Worm (Caenorhabditis elegans): Measurements from ENCODE around the gene F57A10.2.
"Not testable (repeated sequence)": the region's sequence is repeated elsewhere in the genome, so short reads cannot be mapped to it uniquely, and the experiment has no call there.

The F57A10.2 gene

ce11 chrV:15811982-15812381 lies 45.6 kb downstream of the F57A10.2 start, which contains the start of gene nhr-282:
Gene nhr-282 (plus strand): TSS chrV:15812282.
- TF ChIP-seq rnt-1, lin-15B, unc-86 (tag; optimal IDR thresholded peaks at IDR 0.05): not testable (repeated sequence)

- TF ChIP-seq sptf-1 (tag; optimal IDR thresholded peaks at IDR 0.05): no peak
- TF ChIP-seq efl-1 (optimal IDR thresholded peaks at IDR 0.05): no peak
- TF ChIP-seq efl-1 (GFP tag; optimal IDR thresholded peaks at IDR 0.05 in 1 of 2): peak in 1 of 2 experiments; percentile 92
- no peak for TF ChIP-seq ceh-90 (tag; optimal IDR thresholded peaks at IDR 0.05)
- no peak for TF ChIP-seq nhr-84 (tag; optimal IDR thresholded peaks at IDR 0.05)
- TF ChIP-seq blmp-1 (tag; optimal IDR thresholded peaks at IDR 0.05): peak; percentile 46
- peak in 1 of 2 experiments; percentile 5 for TF ChIP-seq lin-35 (GFP tag; optimal IDR thresholded peaks at IDR 0.05)
- no peak for TF ChIP-seq nhr-71 (tag; optimal IDR thresholded peaks at IDR 0.05)
- peak; percentile 31 for TF ChIP-seq nhr-85 (tag)
Observed at ce11 chrV:15815962-15816432, 49.6 kb downstream of the F57A10.2 start, which contains the start of the genes fbxa-69 and F54B8.4. Gene fbxa-69 (minus strand): TSS chrV:15815971. Gene F54B8.4 (plus strand): TSS chrV:15816382.

Measured in whole organism, L1 larva.